Fruit fly (Drosophila melanogaster) whole organism, embryonic: ENCODE data around the gene ver.

Source experiments
- Abd-B ChIP-seq: fragments of 200-800 bp; sonication (Bioruptor generic); optimal IDR thresholded peaks from 2 replicates; lab custom pipeline; 2018; ENCODE audit warnings: missing biosample characterization, mild to moderate bottlenecking, missing genetic modification characterization, moderate library complexity
- Adf1 ChIP-seq: fragments of 200-800 bp; sonication (Bioruptor generic); IDR thresholded peaks from 2 replicates; pipeline ENCODE4 v1.3.6; 2022; ENCODE audit warnings: missing biosample characterization, missing genetic modification characterization
- Antp ChIP-seq: fragments of 200-800 bp; sonication (Bioruptor generic); optimal IDR thresholded peaks from 3 replicates; lab custom pipeline; 2016; ENCODE audit warnings: missing biosample characterization, missing genetic modification characterization
- Bgb ChIP-seq: fragments of 200-800 bp; sonication (Bioruptor generic); IDR thresholded peaks from 2 replicates; pipeline ENCODE4 v1.3.6; 2022; ENCODE audit warnings: missing biosample characterization, missing genetic modification characterization; ENCODE audit not compliant: partially characterized antibody
- CG10565 ChIP-seq: fragments of 200-800 bp; sonication (Bioruptor generic); optimal IDR thresholded peaks from 3 replicates; lab custom pipeline; 2016; ENCODE audit warnings: missing biosample characterization, mild to moderate bottlenecking, missing genetic modification characterization
- CG12236 ChIP-seq: fragments of 200-800 bp; sonication (Bioruptor generic); optimal IDR thresholded peaks from 2 replicates; lab custom pipeline; 2016; ENCODE audit warnings: missing biosample characterization, missing genetic modification characterization
- CG1602 ChIP-seq: fragments of 200-800 bp; sonication (Bioruptor generic); optimal IDR thresholded peaks from 3 replicates; lab custom pipeline; 2016; ENCODE audit warnings: missing biosample characterization, missing genetic modification characterization
- CG17359 ChIP-seq: fragments of 200-800 bp; sonication (Bioruptor generic); optimal IDR thresholded peaks from 3 replicates; lab custom pipeline; 2018; ENCODE audit warnings: missing biosample characterization, mild to moderate bottlenecking, missing genetic modification characterization, moderate library complexity
- CG17361 ChIP-seq: fragments of 200-800 bp; sonication (Bioruptor generic); IDR thresholded peaks from 3 replicates; pipeline ENCODE4 v1.3.6; 2022; ENCODE audit warnings: missing biosample characterization, missing genetic modification characterization
- CG2202 ChIP-seq: fragments of 200-800 bp; sonication (Bioruptor generic); optimal IDR thresholded peaks from 2 replicates; lab custom pipeline; 2018; ENCODE audit warnings: missing biosample characterization, mild to moderate bottlenecking, missing genetic modification characterization
- CG31224 ChIP-seq: fragments of 200-800 bp; sonication (Bioruptor generic); IDR thresholded peaks from 2 replicates; pipeline ENCODE4 v1.3.6; 2022; ENCODE audit warnings: missing biosample characterization, missing genetic modification characterization
- CG3163 ChIP-seq: fragments of 200-800 bp; sonication (Bioruptor generic); optimal IDR thresholded peaks from 3 replicates; lab custom pipeline; 2016; ENCODE audit warnings: missing biosample characterization, missing genetic modification characterization
- CG33557 ChIP-seq: fragments of 200-800 bp; sonication (Bioruptor generic); optimal IDR thresholded peaks from 2 replicates; lab custom pipeline; 2019; ENCODE audit warnings: missing biosample characterization, mild to moderate bottlenecking, missing genetic modification characterization, moderate library complexity
- CG3407 ChIP-seq: fragments of 200-800 bp; sonication (Bioruptor generic); optimal IDR thresholded peaks from 2 replicates; lab custom pipeline; 2018; ENCODE audit warnings: missing biosample characterization, mild to moderate bottlenecking, missing genetic modification characterization
- CG3847 ChIP-seq: fragments of 200-800 bp; sonication (Bioruptor generic); IDR thresholded peaks from 2 replicates; pipeline ENCODE4 v1.3.6; 2022; ENCODE audit warnings: missing biosample characterization, missing genetic modification characterization
- CG4404 ChIP-seq: fragments of 200-800 bp; sonication (Bioruptor generic); IDR thresholded peaks from 2 replicates; pipeline ENCODE4 v1.3.6; 2022; ENCODE audit warnings: missing biosample characterization, missing genetic modification characterization
- CG9609 ChIP-seq: fragments of 200-800 bp; sonication (Bioruptor generic); optimal IDR thresholded peaks from 3 replicates; lab custom pipeline; 2016; ENCODE audit warnings: missing biosample characterization, missing genetic modification characterization
- D ChIP-seq, 2 experiments: fragments of 200-800 bp in 1 of 2; fragments of >200 bp in 1 of 2; sonication (Bioruptor generic) in 1 of 2; optimal IDR thresholded peaks; 2 replicates in 1 of 2; 3 replicates in 1 of 2; lab custom pipeline; 2017; ENCODE audit warnings: mild to moderate bottlenecking in 1 of 2, missing biosample characterization in 1 of 2, missing genetic modification characterization in 1 of 2, missing genetic modification reagents in 1 of 2
- Drgx ChIP-seq: fragments of 200-800 bp; sonication (Bioruptor generic); IDR thresholded peaks from 2 replicates; pipeline ENCODE4 v1.3.6; 2022; ENCODE audit warnings: missing biosample characterization, missing genetic modification characterization
- Ets65A ChIP-seq: fragments of 200-800 bp; sonication (Bioruptor generic); peaks from one replicate; lab custom pipeline; 2016; ENCODE audit warnings: missing biosample characterization, missing genetic modification characterization
- GATAe ChIP-seq: fragments of 200-800 bp; sonication (Bioruptor generic); conservative IDR thresholded peaks from 2 replicates; pipeline ENCODE4 v1.3.6; 2022; ENCODE audit warnings: missing biosample characterization, missing genetic modification characterization
- Gug ChIP-seq: fragments of 200-800 bp; sonication (Bioruptor generic); IDR thresholded peaks from 4 replicates; pipeline ENCODE4 v1.3.6; 2022; ENCODE audit warnings: missing biosample characterization, missing genetic modification characterization
- Hey ChIP-seq: fragments of 200-800 bp; sonication (Bioruptor generic); optimal IDR thresholded peaks from 3 replicates; lab custom pipeline; 2018; ENCODE audit warnings: missing biosample characterization, mild to moderate bottlenecking, missing genetic modification characterization
- Hmr ChIP-seq: fragments of 200-800 bp; sonication (Bioruptor generic); optimal IDR thresholded peaks from 3 replicates; lab custom pipeline; 2017; ENCODE audit warnings: mild to moderate bottlenecking, missing biosample characterization, missing genetic modification reagents, missing genetic modification characterization
- MBD-R2 ChIP-seq: fragments of 200-800 bp; sonication (Bioruptor generic); IDR thresholded peaks from 2 replicates; pipeline ENCODE4 v1.3.6; 2022; ENCODE audit warnings: missing biosample characterization, missing genetic modification characterization
- Side ChIP-seq: fragments of 200-800 bp; sonication (Bioruptor generic); optimal IDR thresholded peaks from 2 replicates; lab custom pipeline; 2016; ENCODE audit warnings: missing biosample characterization, missing genetic modification characterization
- ap ChIP-seq: fragments of 200-800 bp; sonication (Bioruptor generic); IDR thresholded peaks from 2 replicates; pipeline ENCODE4 v1.3.6; 2022; ENCODE audit warnings: missing biosample characterization, missing genetic modification characterization
- bbx ChIP-seq: fragments of 200-800 bp; sonication (Bioruptor generic); IDR thresholded peaks from 2 replicates; pipeline ENCODE4 v1.3.6; 2022; ENCODE audit warnings: missing biosample characterization, missing genetic modification characterization; ENCODE audit not compliant: partially characterized antibody
- bcd ChIP-seq: fragments of 200-800 bp; sonication (Bioruptor generic); optimal IDR thresholded peaks from 2 replicates; lab custom pipeline; 2017; ENCODE audit warnings: missing biosample characterization, mild to moderate bottlenecking, missing genetic modification characterization
- bigmax ChIP-seq: fragments of 200-800 bp; sonication (Bioruptor generic); optimal IDR thresholded peaks from 2 replicates; lab custom pipeline; 2018; ENCODE audit warnings: missing biosample characterization, mild to moderate bottlenecking, missing genetic modification characterization
- btn ChIP-seq: fragments of 200-800 bp; sonication (Bioruptor generic); optimal IDR thresholded peaks from 2 replicates; lab custom pipeline; 2016; ENCODE audit warnings: missing biosample characterization, missing genetic modification characterization
- chif ChIP-seq, 2 experiments: fragments of 200-800 bp; sonication (Bioruptor generic); optimal IDR thresholded peaks; 3 replicates each; lab custom pipeline; 2016; ENCODE audit warnings: missing biosample characterization in 2 of 2, missing genetic modification characterization in 2 of 2
- cwo ChIP-seq: fragments of 200-800 bp; sonication (Bioruptor generic); optimal IDR thresholded peaks from 3 replicates; lab custom pipeline; 2017; ENCODE audit warnings: missing biosample characterization, missing genetic modification characterization, mild to moderate bottlenecking, moderate library complexity, missing genetic modification reagents
- da ChIP-seq: fragments of 200-800 bp; sonication (Bioruptor generic); optimal IDR thresholded peaks from 2 replicates; lab custom pipeline; 2016; ENCODE audit warnings: missing biosample characterization, missing genetic modification characterization
- en ChIP-seq: fragments of 200-800 bp; sonication (Bioruptor generic); optimal IDR thresholded peaks from 2 replicates; lab custom pipeline; 2016; ENCODE audit warnings: missing biosample characterization, missing genetic modification characterization
- esg ChIP-seq: fragments of 200-800 bp; sonication (Bioruptor generic); conservative IDR thresholded peaks from 2 replicates; pipeline ENCODE4 v1.3.6; 2022; ENCODE audit warnings: missing biosample characterization, missing genetic modification characterization
- ewg ChIP-seq: fragments of 200-800 bp; sonication (Bioruptor generic); optimal IDR thresholded peaks from 3 replicates; lab custom pipeline; 2017; ENCODE audit warnings: mild to moderate bottlenecking, missing biosample characterization, missing genetic modification reagents, missing genetic modification characterization
- fd102C ChIP-seq: fragments of 200-800 bp; sonication (Bioruptor generic); optimal IDR thresholded peaks from 2 replicates; lab custom pipeline; 2018; ENCODE audit warnings: missing biosample characterization, mild to moderate bottlenecking, missing genetic modification characterization, moderate library complexity
- fd96Cb ChIP-seq: fragments of 200-800 bp; sonication (Bioruptor generic); optimal IDR thresholded peaks from 2 replicates; lab custom pipeline; 2018; ENCODE audit warnings: missing biosample characterization, mild to moderate bottlenecking, missing genetic modification characterization, moderate library complexity
- lab ChIP-seq: fragments of 200-800 bp; sonication (Bioruptor generic); optimal IDR thresholded peaks from 3 replicates; lab custom pipeline; 2017; ENCODE audit warnings: missing biosample characterization, missing genetic modification characterization, mild to moderate bottlenecking, moderate library complexity, missing genetic modification reagents
- org-1 ChIP-seq: fragments of 200-800 bp; sonication (Bioruptor generic); optimal IDR thresholded peaks from 2 replicates; lab custom pipeline; 2017; ENCODE audit warnings: missing biosample characterization, missing genetic modification characterization
- pho ChIP-seq: fragments of 200-800 bp; sonication (Bioruptor generic); optimal IDR thresholded peaks from 2 replicates; lab custom pipeline; 2016; ENCODE audit warnings: missing biosample characterization, missing genetic modification characterization
- ranshi ChIP-seq: fragments of 200-800 bp; sonication (Bioruptor generic); IDR thresholded peaks from 2 replicates; pipeline ENCODE4 v1.3.6; 2022; ENCODE audit warnings: missing biosample characterization, missing genetic modification characterization
- sd ChIP-seq: fragments of 200-800 bp; sonication (Bioruptor generic); optimal IDR thresholded peaks from 3 replicates; lab custom pipeline; 2018; ENCODE audit warnings: missing biosample characterization, mild to moderate bottlenecking, missing genetic modification characterization, moderate library complexity
- sima ChIP-seq: fragments of 200-800 bp; sonication (Bioruptor generic); optimal IDR thresholded peaks from 2 replicates; lab custom pipeline; 2016; ENCODE audit warnings: missing biosample characterization, missing genetic modification characterization
- tap ChIP-seq: fragments of 200-800 bp; optimal IDR thresholded peaks from 3 replicates; lab custom pipeline; 2019; ENCODE audit warnings: missing biosample characterization, mild to moderate bottlenecking, missing genetic modification characterization, moderate library complexity
- tna ChIP-seq: fragments of 200-800 bp; sonication (Bioruptor generic); IDR thresholded peaks from 2 replicates; pipeline ENCODE4 v1.3.6; 2022; ENCODE audit warnings: missing biosample characterization, missing genetic modification characterization; ENCODE audit not compliant: partially characterized antibody
- tup ChIP-seq: fragments of 200-800 bp; sonication (Bioruptor generic); optimal IDR thresholded peaks from 2 replicates; lab custom pipeline; 2016; ENCODE audit warnings: missing biosample characterization, mild to moderate bottlenecking, missing genetic modification characterization, moderate library complexity
- wek ChIP-seq: fragments of 200-800 bp; sonication (Bioruptor generic); optimal IDR thresholded peaks from 3 replicates; lab custom pipeline; 2018; ENCODE audit warnings: missing biosample characterization, mild to moderate bottlenecking, missing genetic modification characterization, moderate library complexity
- zfh2 ChIP-seq: fragments of 200-800 bp; sonication (Bioruptor generic); optimal IDR thresholded peaks from 2 replicates; lab custom pipeline; 2016; ENCODE audit warnings: missing biosample characterization, missing genetic modification characterization

Gene ver

DNA sequence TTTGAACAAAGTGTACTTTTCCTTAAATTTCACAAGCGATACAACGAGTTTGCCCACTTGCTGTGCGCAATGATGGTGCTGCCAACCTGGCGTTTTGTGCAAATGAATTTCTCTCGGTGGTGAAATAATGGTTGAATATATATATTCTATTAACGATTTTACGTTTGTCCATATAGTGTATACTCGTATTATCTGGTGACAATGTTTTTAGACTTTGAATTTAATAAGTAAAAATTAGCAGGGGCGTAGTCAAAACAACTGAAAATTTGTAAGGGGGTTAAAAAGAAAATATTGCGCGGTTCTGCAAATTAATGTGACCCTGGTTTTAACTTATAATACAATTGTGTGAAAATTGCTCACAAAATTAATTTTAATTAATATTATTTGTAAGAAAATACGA is at the start of gene ver, which contains the start of gene Gcn5 (continued):
- TF ChIP-seq Gug (GFP tag; lab: Robert Waterston, UW) (peak; percentile 94), bcd (GFP tag; lab: Kevin White, UChicago) (peak; percentile 92), CG4404 (peak; percentile 87), sd (tag; lab: Kevin White, UChicago) (no peak), ap (GFP tag; lab: Robert Waterston, UW) (peak; percentile 84), Abd-B (GFP tag; lab: Kevin White, UChicago) (peak; percentile 90), tap (tag; lab: Kevin White, UChicago) (peak; percentile 88), CG3163 (GFP tag; lab: Kevin White, UChicago) (peak; percentile 51), cwo (GFP tag; lab: Kevin White, UChicago) (peak; percentile 87), Side (GFP tag; lab: Kevin White, UChicago) (peak; percentile 78), CG3847 (GFP tag; lab: Robert Waterston, UW) (peak; percentile 91), CG17361 (peak; percentile 95), CG9609 (GFP tag; lab: Kevin White, UChicago) (peak; percentile 80), btn (GFP tag; lab: Kevin White, UChicago) (peak; percentile 63), ranshi (GFP tag; lab: Robert Waterston, UW) (peak; percentile 92), bbx (GFP tag; lab: Robert Waterston, UW) (0 out of 2 replicates have a peak, but pooled peaks have one; percentile 13), Ets65A (GFP tag; lab: Kevin White, UChicago) (peak; percentile 98), Hmr (GFP tag; lab: Kevin White, UChicago) (peak; percentile 92), D (optimal IDR thresholded peaks at IDR 0.05; lab: Kevin White, UChicago) (no peak), D (GFP tag; optimal IDR thresholded peaks at IDR 0.05; lab: Kevin White, UChicago) (peak; percentile 84), CG12236 (GFP tag; lab: Kevin White, UChicago) (peak; percentile 18), GATAe (GFP tag; lab: Robert Waterston, UW) (0 out of 2 replicates have a peak, but pooled peaks have one; percentile 60), pho (GFP tag; lab: Kevin White, UChicago) (peak; percentile 88), ewg (peak; percentile 90), org-1 (GFP tag; lab: Kevin White, UChicago) (peak; percentile 85), MBD-R2 (GFP tag; lab: Robert Waterston, UW) (peak; percentile 87), chif (GFP tag; optimal IDR thresholded peaks at IDR 0.05; lab: Kevin White, UChicago) (peak; percentile 74 to 88), CG2202 (tag; lab: Kevin White, UChicago) (peak; percentile 87), Adf1 (GFP tag; lab: Robert Waterston, UW) (peak; percentile 68), CG1602 (GFP tag; lab: Kevin White, UChicago) (peak; percentile 92), CG17359 (peak; percentile 94), en (GFP tag; lab: Kevin White, UChicago) (peak; percentile 7), Antp (GFP tag; lab: Kevin White, UChicago) (peak; percentile 79), Bgb (GFP tag; lab: Robert Waterston, UW) (no peak), da (GFP tag; lab: Kevin White, UChicago) (peak; percentile 11), fd96Cb (tag; lab: Kevin White, UChicago) (peak; percentile 91), Hey (tag; lab: Kevin White, UChicago) (peak; percentile 33), CG31224 (peak; percentile 86), lab (peak; percentile 96), esg (GFP tag; lab: Robert Waterston, UW) (peak; percentile 89), tna (GFP tag; lab: Robert Waterston, UW) (no peak), bigmax (GFP tag; lab: Kevin White, UChicago) (peak; percentile 71), zfh2 (GFP tag; lab: Kevin White, UChicago) (peak; percentile 93), wek (peak; percentile 52), sima (GFP tag; lab: Kevin White, UChicago) (no peak), Drgx (GFP tag; lab: Robert Waterston, UW) (peak; percentile 96), CG33557 (peak; percentile 77), fd102C (GFP tag; lab: Kevin White, UChicago) (no peak), tup (peak; percentile 81), CG3407 (GFP tag; lab: Kevin White, UChicago) (peak; percentile 75), CG10565 (GFP tag; lab: Kevin White, UChicago) (peak; percentile 14)
